Fruit fly (Drosophila melanogaster): ENCODE results near the gene COX5A.

Gene COX5A

DNA sequence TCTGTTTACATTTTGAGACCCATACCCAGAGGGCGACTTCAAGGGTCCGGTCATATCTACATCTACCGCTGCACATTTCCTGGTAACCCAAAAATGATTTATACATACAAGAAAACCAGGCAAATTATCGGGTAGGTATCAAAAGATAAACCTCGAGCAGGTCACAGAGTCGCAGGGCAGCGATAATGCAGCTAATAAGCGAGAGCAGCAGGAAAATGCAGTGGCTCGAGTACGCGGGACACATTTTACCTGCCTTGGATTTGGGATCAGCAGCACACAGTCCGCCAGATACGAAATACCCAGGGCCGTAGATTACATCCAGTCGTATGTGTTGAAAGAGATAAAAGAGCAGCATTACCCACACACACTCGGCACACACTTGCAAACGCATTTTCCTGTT lies 44.0 kb upstream of the COX5A start (continued):
- no peak for TF ChIP-seq CG6683 (GFP tag; optimal IDR thresholded peaks at IDR 0.05)
- no peak for TF ChIP-seq CG17802 (tag; optimal IDR thresholded peaks at IDR 0.05)
- no peak for TF ChIP-seq CG14441 (GFP tag; IDR thresholded peaks at IDR 0.05)
- no peak for TF ChIP-seq toy (GFP tag; IDR thresholded peaks at IDR 0.05)
- TF ChIP-seq hkb (optimal IDR thresholded peaks at IDR 0.05), result no peak
- TF ChIP-seq hkb (GFP tag; IDR thresholded peaks at IDR 0.05), result no peak
- no peak for TF ChIP-seq Vsx1 (GFP tag; optimal IDR thresholded peaks at IDR 0.05)
- no peak for TF ChIP-seq CG7786 (GFP tag; optimal IDR thresholded peaks at IDR 0.05)
- TF ChIP-seq aop (GFP tag; IDR thresholded peaks at IDR 0.05), result no peak
- TF ChIP-seq pita (GFP tag; optimal IDR thresholded peaks at IDR 0.05), result no peak
- peak in 1 of 2 experiments; percentile 86 for TF ChIP-seq tll (GFP tag; optimal IDR thresholded peaks at IDR 0.05)
- no peak for TF ChIP-seq CG17186 (GFP tag; optimal IDR thresholded peaks at IDR 0.05)
- no peak for TF ChIP-seq da (GFP tag; optimal IDR thresholded peaks at IDR 0.05)
- TF ChIP-seq Max (GFP tag; optimal IDR thresholded peaks at IDR 0.05), result no peak
- TF ChIP-seq run (tag; optimal IDR thresholded peaks at IDR 0.05), result no peak
- TF ChIP-seq CG10462 (GFP tag; optimal IDR thresholded peaks at IDR 0.05), result no peak
- no peak for TF ChIP-seq nerfin-2 (GFP tag; IDR thresholded peaks at IDR 0.05; ENCODE audit: partially characterized antibody)
- no peak for TF ChIP-seq Trl (optimal IDR thresholded peaks at IDR 0.05)
- TF ChIP-seq Trl (GFP tag; optimal IDR thresholded peaks at IDR 0.05), result no peak
- TF ChIP-seq fru (optimal IDR thresholded peaks at IDR 0.05), result no peak
- no peak for TF ChIP-seq CG10267 (tag; optimal IDR thresholded peaks at IDR 0.05)
- no peak for TF ChIP-seq CG13123 (GFP tag; optimal IDR thresholded peaks at IDR 0.05)
- TF ChIP-seq CG11398 (GFP tag; optimal IDR thresholded peaks at IDR 0.05), result no peak
- 0 out of 3 replicates have a peak, but pooled peaks have one; percentile 79 for TF ChIP-seq CG2199 (GFP tag; IDR thresholded peaks at IDR 0.05)
- peak; percentile 45 for TF ChIP-seq Ets65A (GFP tag)
- TF ChIP-seq CG9932 (GFP tag; IDR thresholded peaks at IDR 0.05), result no peak
- no peak for TF ChIP-seq slp2 (GFP tag; optimal IDR thresholded peaks at IDR 0.05)
- TF ChIP-seq CG12155 (GFP tag; optimal IDR thresholded peaks at IDR 0.05), result no peak

DNA sequence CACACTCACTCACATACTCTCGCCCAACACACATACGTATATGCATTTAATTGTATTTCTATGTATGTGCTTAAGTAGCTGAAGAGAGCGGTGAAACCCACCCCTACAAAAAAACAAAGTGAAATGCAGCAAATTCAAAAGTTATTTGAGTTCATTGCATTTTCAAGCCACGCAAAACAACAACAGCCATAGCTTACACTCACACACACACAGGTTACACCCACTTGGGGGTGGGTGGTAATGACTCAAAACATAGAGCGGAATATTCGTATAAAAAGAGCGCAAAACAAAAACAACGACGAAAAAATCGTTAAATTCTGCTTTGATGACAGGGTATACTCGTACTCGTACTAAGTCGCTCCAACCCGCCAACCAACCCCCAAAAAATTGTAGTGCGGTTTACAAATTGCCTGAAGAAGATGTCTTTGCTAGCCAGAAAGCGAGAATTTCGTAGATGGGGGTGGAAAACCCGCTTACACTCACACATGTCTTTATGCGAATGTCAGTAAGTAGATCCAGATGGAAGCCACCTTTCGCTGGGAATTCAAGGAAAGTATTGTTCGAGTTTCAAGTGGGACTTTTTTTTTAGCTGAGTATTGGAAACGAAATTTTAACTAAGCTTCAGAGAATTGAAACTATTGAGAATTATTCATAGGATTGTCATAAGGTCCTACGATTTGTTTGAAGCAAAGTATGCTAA lies 42.9 kb upstream of the COX5A start:
- TF ChIP-seq Sox102F (GFP tag; optimal IDR thresholded peaks at IDR 0.05), result no peak
- peak; percentile 25 for TF ChIP-seq kni (GFP tag; optimal IDR thresholded peaks at IDR 0.05)
- peak; percentile 24 for TF ChIP-seq CG13894 (tag; optimal IDR thresholded peaks at IDR 0.05)
- TF ChIP-seq Oli (tag; optimal IDR thresholded peaks at IDR 0.05), result no peak
- no peak for TF ChIP-seq CG13296 (GFP tag; optimal IDR thresholded peaks at IDR 0.05)
- TF ChIP-seq z (GFP tag; IDR thresholded peaks at IDR 0.05), result peak; percentile 88
- TF ChIP-seq CG5953 (GFP tag; IDR thresholded peaks at IDR 0.05), result no peak
- no peak for TF ChIP-seq Doc3 (GFP tag; IDR thresholded peaks at IDR 0.05; ENCODE audit: partially characterized antibody)
- TF ChIP-seq Bdp1 (GFP tag; optimal IDR thresholded peaks at IDR 0.05), result no peak
- no peak for TF ChIP-seq MBD-R2 (GFP tag; IDR thresholded peaks at IDR 0.05)
- no peak for TF ChIP-seq Lhr (GFP tag; optimal IDR thresholded peaks at IDR 0.05)
- no peak for TF ChIP-seq ro (GFP tag; IDR thresholded peaks at IDR 0.05)
- TF ChIP-seq unpg (GFP tag; optimal IDR thresholded peaks at IDR 0.05), result no peak
- TF ChIP-seq tin (GFP tag; optimal IDR thresholded peaks at IDR 0.05), result no peak
- TF ChIP-seq D19B (GFP tag; optimal IDR thresholded peaks at IDR 0.05), result peak; percentile 20
- TF ChIP-seq abd-A (tag; optimal IDR thresholded peaks at IDR 0.05), result peak; percentile 83
- peak in 1 of 2 experiments; percentile 19 for TF ChIP-seq Trl (optimal IDR thresholded peaks at IDR 0.05)
- no peak for TF ChIP-seq Trl (GFP tag; optimal IDR thresholded peaks at IDR 0.05)
- TF ChIP-seq psq (GFP tag; optimal IDR thresholded peaks at IDR 0.05), result no peak
- no peak for TF ChIP-seq CG18599 (GFP tag; optimal IDR thresholded peaks at IDR 0.05)
- 0 out of 2 replicates have a peak, but pooled peaks have one; percentile 58 for TF ChIP-seq CG4360 (GFP tag; IDR thresholded peaks at IDR 0.05)
- no peak for TF ChIP-seq Ptx1 (GFP tag; IDR thresholded peaks at IDR 0.05)
- TF ChIP-seq Med (GFP tag), result peak; percentile 63
- TF ChIP-seq CG7745 (tag; optimal IDR thresholded peaks at IDR 0.05), result no peak
- no peak for TF ChIP-seq da (GFP tag; optimal IDR thresholded peaks at IDR 0.05)
- peak; percentile 22; the same call in 1 of the 3 replicates for TF ChIP-seq row (GFP tag; IDR thresholded peaks at IDR 0.05)

Measured in whole organism, embryonic.